Worm (Caenorhabditis elegans) whole organism, L4/young adult: ENCODE data around the gene srlf-1.

Experiments
- W03F9.2 ChIP-seq: fragments of 150-350 bp; optimal IDR thresholded peaks from 2 replicates; lab custom pipeline; 2014; ENCODE audit warnings: missing biosample characterization, missing genetic modification characterization
- dao-5 ChIP-seq: sonication (generic microtip); optimal IDR thresholded peaks from 2 replicates; lab custom pipeline; 2016; ENCODE audit warnings: missing genotype, missing genetic modification characterization, moderate library complexity, missing compliant biosample characterization
- him-1 ChIP-seq: sonication (generic microtip); optimal IDR thresholded peaks from 2 replicates; lab custom pipeline; 2016; ENCODE audit warnings: missing genotype, missing genetic modification reagents, missing genetic modification characterization, missing compliant biosample characterization

The srlf-1 gene

DNA sequence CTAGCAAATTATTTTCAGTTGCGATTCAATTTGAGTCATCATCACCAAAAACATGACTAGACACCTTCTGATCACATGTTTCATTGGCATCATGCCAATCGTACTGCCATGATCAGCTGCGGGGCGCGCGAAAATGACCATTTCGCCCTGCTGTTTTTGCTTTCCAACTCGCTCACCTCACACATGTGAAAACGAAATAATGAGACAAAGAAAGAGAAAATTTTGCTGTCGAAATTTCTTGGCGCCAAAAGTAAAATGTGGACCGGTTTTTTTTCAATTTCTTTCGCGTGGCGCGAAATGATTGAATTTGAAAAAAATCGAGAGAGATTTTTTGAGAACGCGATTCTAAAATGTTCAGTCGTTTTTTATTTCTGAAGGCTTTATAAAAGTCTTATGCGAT, 16.5 kb downstream of the srlf-1 start:
- TF ChIP-seq W03F9.2 (no peak), him-1 (tag; lab: Kevin White, UChicago) (no peak), dao-5 (no peak)

DNA sequence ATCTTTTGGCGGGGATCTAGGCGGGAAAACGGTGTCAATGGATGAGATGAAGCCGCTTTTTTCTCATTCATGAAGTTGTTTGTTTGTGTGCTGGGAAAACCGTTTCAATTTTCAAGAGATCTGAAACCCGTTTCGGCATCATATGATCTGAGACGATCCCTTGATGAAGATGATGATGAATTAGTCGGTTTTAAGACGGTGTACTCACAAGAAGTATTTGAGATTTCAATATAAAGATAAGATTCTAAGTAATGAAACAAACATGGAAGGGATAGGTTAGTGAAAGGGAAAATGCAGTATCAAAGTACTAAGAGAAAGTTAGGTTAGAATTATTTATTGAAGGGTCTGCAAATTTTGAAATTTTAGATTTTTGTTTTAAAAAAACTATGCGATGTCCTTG, 17.8 kb downstream of the srlf-1 start:
- no peak for TF ChIP-seq W03F9.2
- TF ChIP-seq dao-5: no peak
- no peak for TF ChIP-seq him-1 (tag; lab: Kevin White, UChicago)

- no peak for TF ChIP-seq him-1 (tag; lab: Kevin White, UChicago)
- no peak for TF ChIP-seq dao-5
- TF ChIP-seq W03F9.2: no peak
These were observed 18.6 kb downstream of the srlf-1 start for ce11 chrII:7808950-7809349.

DNA sequence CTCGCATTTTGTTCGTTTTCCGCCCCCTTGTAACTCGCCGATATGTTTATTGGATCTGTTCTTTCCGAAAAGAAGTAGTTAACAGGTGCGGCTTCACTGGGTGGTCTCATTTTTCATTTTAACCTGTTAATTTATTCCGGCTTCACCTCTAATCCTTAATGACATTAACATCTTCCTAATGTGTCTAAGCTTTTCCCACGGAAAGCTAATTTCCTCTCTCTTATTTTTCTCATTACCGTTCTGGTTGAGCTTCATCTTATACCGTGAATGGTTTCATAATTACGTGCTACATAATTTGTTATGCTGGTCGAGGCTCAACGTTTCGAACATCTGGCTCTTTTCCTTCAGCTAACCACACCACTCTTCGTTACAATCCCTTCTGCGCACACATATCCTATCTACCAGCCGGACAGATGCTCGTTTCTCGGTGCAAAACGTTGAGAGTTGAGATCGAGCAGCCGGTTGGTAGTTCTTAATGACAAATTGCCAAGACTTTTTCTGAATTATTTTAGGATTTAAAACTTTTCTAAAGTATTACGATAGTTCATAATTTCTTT, 19.0 kb downstream of the srlf-1 start:
- no peak for TF ChIP-seq him-1 (tag; lab: Kevin White, UChicago)
- TF ChIP-seq dao-5: no peak
- no peak for TF ChIP-seq W03F9.2

DNA sequence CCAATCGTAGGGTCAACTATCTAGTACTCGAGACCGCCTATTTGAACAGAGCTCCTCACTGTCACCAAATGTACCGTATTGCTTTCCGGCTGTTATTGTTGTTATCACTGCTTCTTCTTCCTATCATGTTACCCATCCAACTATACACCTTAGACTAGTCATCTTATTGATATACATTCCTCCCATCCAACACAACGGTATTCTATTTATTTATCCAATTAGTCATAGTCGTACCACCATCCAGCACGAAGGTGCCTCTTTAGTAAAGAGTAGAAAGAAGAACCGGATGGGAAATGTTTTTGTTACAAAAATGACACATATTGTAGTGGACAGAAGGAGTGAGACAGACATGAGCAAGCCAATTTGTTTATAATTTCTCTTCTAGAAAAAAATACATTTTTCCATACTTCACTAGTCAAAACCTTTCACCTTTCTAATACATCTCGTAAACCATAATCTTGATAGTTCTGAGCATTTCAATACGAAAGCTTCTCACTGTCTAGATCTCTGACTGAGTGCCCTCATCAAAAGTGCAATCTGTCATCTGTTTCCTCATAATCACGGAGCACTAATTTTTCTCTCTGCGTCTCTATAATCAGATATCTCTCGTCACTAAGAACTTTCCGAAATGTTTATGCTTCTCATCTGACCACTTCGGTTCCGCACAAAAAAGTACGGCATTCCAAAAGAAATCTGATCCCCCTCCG, 19.9 kb downstream of the srlf-1 start:
- TF ChIP-seq dao-5: no peak
- no peak for TF ChIP-seq him-1 (tag; lab: Kevin White, UChicago)
- TF ChIP-seq W03F9.2: no peak

DNA sequence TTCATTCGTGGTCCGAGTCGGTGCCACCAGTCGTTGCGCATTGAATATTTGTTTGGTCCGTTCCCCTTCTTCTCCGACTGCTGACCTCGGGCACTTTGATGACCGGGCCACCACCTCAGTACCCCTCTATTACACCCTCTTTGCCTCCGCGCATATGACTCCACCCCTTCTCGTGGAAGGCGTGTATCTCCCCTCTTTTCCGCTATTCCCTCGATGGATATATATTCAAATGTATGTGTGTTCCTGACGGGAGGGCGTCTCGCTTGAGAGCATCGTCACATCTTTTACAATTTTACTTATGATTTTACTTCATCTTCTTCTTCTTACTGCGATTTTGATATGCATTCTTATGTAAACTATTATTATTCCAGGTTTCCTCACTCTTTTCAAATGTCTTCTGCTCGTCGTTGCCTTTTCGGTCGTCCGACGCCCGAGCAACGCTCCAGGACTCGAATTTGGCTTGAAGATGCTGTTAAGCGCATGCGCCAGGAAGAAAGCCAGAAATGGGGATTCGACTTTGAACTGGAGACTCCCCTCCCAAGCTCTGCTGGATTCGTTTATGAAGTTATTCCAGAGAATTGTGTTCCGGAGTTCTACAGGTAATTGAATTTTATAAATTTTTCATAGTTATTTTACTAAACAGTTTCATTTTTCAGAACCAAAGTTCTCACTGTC, 20.6 kb downstream of the srlf-1 start, which contains the start of gene cki-1:
TSS of gene cki-1 (plus strand) at position 372 of the 675 bp plus-strand sequence.
- TF ChIP-seq dao-5 (no peak), W03F9.2 (no peak), him-1 (tag; lab: Kevin White, UChicago) (no peak)

ce11 chrII:7812332-7812731, 21.9 kb downstream of the srlf-1 start:
- no peak for TF ChIP-seq dao-5
- TF ChIP-seq him-1 (tag; lab: Kevin White, UChicago): no peak
- no peak for TF ChIP-seq W03F9.2

- TF ChIP-seq him-1 (tag; lab: Kevin White, UChicago) (no peak), dao-5 (no peak), W03F9.2 (no peak)
These were observed 22.8 kb downstream of the srlf-1 start for ce11 chrII:7813237-7813636.

DNA sequence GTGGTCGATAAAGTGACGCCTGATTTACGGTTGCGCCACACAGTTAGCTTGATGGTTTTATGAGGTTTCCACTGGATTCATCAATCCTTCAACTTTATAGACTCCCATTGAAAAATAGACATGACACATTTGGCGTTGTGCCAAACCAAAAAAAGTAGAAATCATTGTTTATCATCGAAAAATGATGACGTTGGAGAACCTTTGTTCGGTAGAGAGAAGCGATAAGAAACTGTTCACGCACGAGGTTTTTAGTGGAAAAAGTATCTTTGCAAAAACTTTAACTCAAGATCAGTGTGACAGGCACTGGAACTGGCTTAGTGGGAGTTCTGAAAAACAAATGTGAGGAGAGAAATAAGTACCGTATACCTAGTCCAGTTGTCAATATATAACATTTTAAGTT, 23.3 kb downstream of the srlf-1 start:
- TF ChIP-seq dao-5: no peak
- no peak for TF ChIP-seq W03F9.2
- TF ChIP-seq him-1 (tag; lab: Kevin White, UChicago): no peak

DNA sequence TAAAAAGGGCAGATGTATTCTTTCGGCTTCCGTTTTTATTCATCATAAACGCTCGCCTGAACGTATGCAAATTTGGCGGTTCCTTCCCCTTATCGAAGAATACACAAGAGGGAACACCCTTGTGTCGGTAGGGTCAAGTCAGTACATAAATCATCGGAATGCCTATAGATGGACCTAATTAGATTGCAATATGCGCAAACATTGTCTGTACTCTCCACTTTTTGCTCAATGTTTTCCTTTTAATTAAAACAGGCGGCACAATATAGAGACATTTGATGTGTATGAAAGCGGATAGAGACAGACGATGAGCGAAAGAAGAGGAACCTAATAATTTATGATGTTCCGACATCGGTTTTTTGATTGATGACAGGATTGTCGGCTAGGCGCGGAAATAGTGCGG, 23.8 kb downstream of the srlf-1 start:
- TF ChIP-seq him-1 (tag; lab: Kevin White, UChicago): no peak
- no peak for TF ChIP-seq dao-5
- no peak for TF ChIP-seq W03F9.2

DNA sequence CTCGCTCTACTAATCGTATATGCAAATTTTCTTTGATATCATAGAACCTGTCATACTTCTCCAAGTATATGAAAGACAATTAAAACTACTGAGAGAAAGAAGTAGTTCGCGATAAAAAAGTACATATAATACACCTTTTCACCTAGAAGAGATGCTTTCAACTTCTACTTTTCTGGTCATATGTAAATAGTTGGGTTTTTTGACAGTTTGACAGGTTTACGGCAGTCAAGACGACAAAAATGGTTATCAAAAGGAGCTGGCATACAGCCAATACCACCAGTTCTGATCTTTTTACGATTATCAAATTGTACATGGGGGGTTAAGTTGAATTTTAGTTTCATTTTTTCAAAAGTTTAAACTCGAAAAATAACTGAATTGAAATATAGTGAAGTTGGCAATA, 24.5 kb downstream of the srlf-1 start:
- TF ChIP-seq dao-5 (no peak), W03F9.2 (no peak), him-1 (tag; lab: Kevin White, UChicago) (no peak)

DNA sequence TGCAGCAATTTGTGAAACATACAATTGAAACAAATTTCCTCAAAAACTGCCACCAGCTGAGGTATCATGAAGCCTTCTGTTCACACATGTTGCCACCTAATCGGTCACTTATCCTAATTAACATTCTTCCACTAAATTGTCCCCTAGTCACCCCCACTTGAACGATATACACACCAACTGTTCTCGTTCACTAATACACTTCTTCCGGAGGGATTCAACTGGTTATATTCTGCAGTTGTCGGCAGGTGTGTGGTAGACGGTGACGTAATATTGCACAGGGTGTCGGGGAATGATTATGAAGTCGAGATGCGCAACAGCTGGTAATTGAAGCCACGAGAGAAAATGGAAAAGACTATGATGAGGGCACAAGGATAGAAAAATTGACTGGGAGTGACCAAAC, 25.0 kb downstream of the srlf-1 start:
- no peak for TF ChIP-seq W03F9.2
- no peak for TF ChIP-seq dao-5
- no peak for TF ChIP-seq him-1 (tag; lab: Kevin White, UChicago)

ce11 chrII:7816163-7816776, 25.9 kb downstream of the srlf-1 start, which contains the start of gene cki-2:
TSS of gene cki-2 (plus strand) at chrII:7816499.
- TF ChIP-seq him-1 (tag; lab: Kevin White, UChicago): no peak
- no peak for TF ChIP-seq W03F9.2
- TF ChIP-seq dao-5: no peak

DNA sequence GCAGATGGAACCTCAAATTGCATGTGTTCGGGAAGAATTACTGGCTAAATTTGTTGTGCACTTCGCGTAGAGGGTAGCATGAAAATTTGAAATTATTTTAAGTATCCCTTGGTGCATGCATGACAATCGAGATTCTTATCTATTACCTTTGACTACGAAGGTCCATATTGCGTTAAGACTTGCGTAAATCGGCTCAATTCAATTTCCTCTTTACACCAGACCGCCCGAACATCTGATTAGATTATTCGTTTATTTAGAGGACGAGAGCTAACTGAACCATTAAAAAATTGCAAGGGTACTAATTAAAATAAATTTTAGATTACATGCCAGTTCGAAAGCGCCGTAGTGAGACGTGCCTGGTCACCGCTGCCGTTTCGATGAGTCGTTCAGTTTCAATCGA, 27.2 kb downstream of the srlf-1 start:
- TF ChIP-seq him-1 (tag; lab: Kevin White, UChicago): no peak

- TF ChIP-seq him-1 (tag; lab: Kevin White, UChicago) (no peak), dao-5 (no peak)
These were observed 29.0 kb downstream of the srlf-1 start for ce11 chrII:7819359-7819758.
